Worm (Caenorhabditis elegans) whole organism, L4/young adult: ENCODE measurements around the gene F09E10.7.

Experiments
- W03F9.2 ChIP-seq: fragments of 150-350 bp; optimal IDR thresholded peaks from 2 replicates; lab custom pipeline; 2014; ENCODE audit warnings: missing biosample characterization, missing genetic modification characterization
- dao-5 ChIP-seq: sonication (generic microtip); optimal IDR thresholded peaks from 2 replicates; lab custom pipeline; 2016; ENCODE audit warnings: missing genotype, missing genetic modification characterization, moderate library complexity, missing compliant biosample characterization
- him-1 ChIP-seq: sonication (generic microtip); optimal IDR thresholded peaks from 2 replicates; lab custom pipeline; 2016; ENCODE audit warnings: missing genotype, missing genetic modification reagents, missing genetic modification characterization, missing compliant biosample characterization

- TF ChIP-seq dao-5 (no peak), him-1 (tag; lab: Kevin White, UChicago) (no peak), W03F9.2 (tag; lab: Kevin White, UChicago) (no peak)
Observed at ce11 chrX:1451240-1451639, 50.4 kb downstream of the F09E10.7 start.
